Worm (Caenorhabditis elegans) whole organism, late embryonic: Measurements from ENCODE around the gene pfd-5.

ENCODE experiments used
- ama-1 ChIP-seq: fragments of 150-350 bp; optimal IDR thresholded peaks from 2 replicates; lab custom pipeline; 2014
- ceh-24 ChIP-seq: sonication (generic microtip); optimal IDR thresholded peaks from 2 replicates; lab custom pipeline; 2016; ENCODE audit warnings: mild to moderate bottlenecking, missing genetic modification characterization, missing compliant biosample characterization
- ceh-30 ChIP-seq: fragments of 150-350 bp; optimal IDR thresholded peaks from 2 replicates; lab custom pipeline; 2014; ENCODE audit warnings: missing biosample characterization, missing genetic modification characterization
- ceh-34 ChIP-seq: sonication (generic microtip); optimal IDR thresholded peaks from 2 replicates; lab custom pipeline; 2016; ENCODE audit warnings: mild to moderate bottlenecking, missing genetic modification characterization, missing compliant biosample characterization
- fkh-10 ChIP-seq: fragments of 150-350 bp; optimal IDR thresholded peaks from 2 replicates; lab custom pipeline; 2014; ENCODE audit warnings: missing biosample characterization, missing genetic modification reagents, missing genetic modification characterization
- fkh-6 ChIP-seq: sonication (generic microtip); optimal IDR thresholded peaks from 2 replicates; lab custom pipeline; 2016; ENCODE audit warnings: missing genetic modification characterization, missing compliant biosample characterization
- nhr-11 ChIP-seq: fragments of 150-350 bp; optimal IDR thresholded peaks from 2 replicates; lab custom pipeline; 2014; ENCODE audit warnings: missing biosample characterization, missing genetic modification characterization
- odd-2 ChIP-seq: sonication (generic microtip); optimal IDR thresholded peaks from 2 replicates; lab custom pipeline; 2017; ENCODE audit warnings: antibody characterized with exemption, mild to moderate bottlenecking, missing genetic modification characterization, missing compliant biosample characterization
- sdc-2 ChIP-seq: sonication (generic microtip); optimal IDR thresholded peaks from 2 replicates; lab custom pipeline; 2016; ENCODE audit warnings: missing genotype, missing genetic modification characterization, missing compliant biosample characterization
- sox-2 ChIP-seq: fragments of 200-800 bp; sonication (Bioruptor generic); IDR thresholded peaks from 2 replicates; pipeline ENCODE4 v1.3.6; 2022; ENCODE audit warnings: missing genetic modification reagents, missing genetic modification characterization, missing compliant biosample characterization
- syd-9 ChIP-seq: sonication (generic microtip); optimal IDR thresholded peaks from 2 replicates; lab custom pipeline; 2016; ENCODE audit warnings: mild to moderate bottlenecking, missing genetic modification characterization, moderate library complexity, missing compliant biosample characterization
- unc-55 ChIP-seq: sonication (generic microtip); optimal IDR thresholded peaks from 2 replicates; lab custom pipeline; 2017; ENCODE audit warnings: missing biosample characterization, missing genetic modification reagents, missing genetic modification characterization

ce11 chrIII:7165276-7165675 is 33.4 kb downstream of the pfd-5 start:
- no peak for TF ChIP-seq syd-9 (tag; lab: Kevin White, UChicago)
- no peak for TF ChIP-seq fkh-6 (tag; lab: Kevin White, UChicago)
- no peak for TF ChIP-seq sdc-2 (tag; lab: Kevin White, UChicago)
- no peak for TF ChIP-seq odd-2 (tag; lab: Kevin White, UChicago)
- no peak for TF ChIP-seq unc-55 (GFP tag; lab: Kevin White, UChicago)
- no peak for TF ChIP-seq sox-2 (GFP tag; lab: Robert Waterston, UW)
- no peak for TF ChIP-seq ceh-24 (tag; lab: Kevin White, UChicago)
- no peak for TF ChIP-seq nhr-11 (tag; lab: Kevin White, UChicago)
- no peak for TF ChIP-seq ceh-30 (tag; lab: Kevin White, UChicago)
- no peak for TF ChIP-seq fkh-10 (GFP tag; lab: Kevin White, UChicago)
- no peak for TF ChIP-seq ama-1 (lab: Kevin White, UChicago)
- no peak for TF ChIP-seq ceh-34
